Fruit fly (Drosophila melanogaster) Kc167 (cell line): ENCODE measurements around the gene Pk34A.

Source experiments
- Sin3A ChIP-seq: fragments of >200 bp; optimal IDR thresholded peaks from 2 replicates; lab custom pipeline; 2018; ENCODE audit warnings: missing external identifiers
- h ChIP-seq: fragments of >200 bp; optimal IDR thresholded peaks from 3 replicates; lab custom pipeline; 2018; ENCODE audit warnings: missing external identifiers
- psq ChIP-seq: fragments of >200 bp; optimal IDR thresholded peaks from 2 replicates; lab custom pipeline; 2017; ENCODE audit warnings: missing external identifiers

DNA sequence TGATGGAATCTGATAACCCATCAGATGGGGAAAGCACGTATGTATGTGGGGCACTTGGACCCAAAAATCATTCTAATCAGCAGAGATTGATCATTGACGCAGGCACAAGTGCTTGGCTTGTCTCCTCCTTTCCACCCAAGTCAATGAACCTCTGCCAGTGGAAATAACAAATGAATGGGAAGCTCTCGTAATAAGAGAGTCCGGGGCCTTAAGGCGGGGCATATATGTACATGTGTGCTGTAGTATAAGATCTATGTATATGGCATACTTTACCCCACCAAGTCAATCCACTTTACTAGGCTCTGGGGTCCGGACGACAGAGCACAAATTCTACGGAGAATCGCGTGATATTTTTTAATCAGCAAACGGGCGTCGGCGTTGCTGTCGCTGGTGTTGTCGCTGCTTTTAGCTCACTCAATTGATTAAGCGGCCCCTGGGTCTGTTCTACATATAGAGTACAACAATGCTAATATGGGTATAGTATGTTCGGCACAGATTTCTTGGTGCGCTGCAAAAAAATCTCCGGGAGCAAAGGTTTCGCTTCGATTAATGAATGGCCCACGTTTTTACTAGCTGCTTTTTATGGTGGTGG, 47.6 kb downstream of the Pk34A start:
- TF ChIP-seq psq (lab: Kevin White, UChicago) (no peak), Sin3A (no peak), h (lab: Kevin White, UChicago) (no peak)
